Fruit fly (Drosophila melanogaster) whole organism, larva: ENCODE data around the gene CG9550.

Experiments
- noc ChIP-seq: fragments of 200-800 bp; sonication (Bioruptor generic); optimal IDR thresholded peaks from 3 replicates; lab custom pipeline; 2019; ENCODE audit warnings: missing biosample characterization, mild to moderate bottlenecking, missing genetic modification characterization, moderate library complexity

The CG9550 gene

DNA sequence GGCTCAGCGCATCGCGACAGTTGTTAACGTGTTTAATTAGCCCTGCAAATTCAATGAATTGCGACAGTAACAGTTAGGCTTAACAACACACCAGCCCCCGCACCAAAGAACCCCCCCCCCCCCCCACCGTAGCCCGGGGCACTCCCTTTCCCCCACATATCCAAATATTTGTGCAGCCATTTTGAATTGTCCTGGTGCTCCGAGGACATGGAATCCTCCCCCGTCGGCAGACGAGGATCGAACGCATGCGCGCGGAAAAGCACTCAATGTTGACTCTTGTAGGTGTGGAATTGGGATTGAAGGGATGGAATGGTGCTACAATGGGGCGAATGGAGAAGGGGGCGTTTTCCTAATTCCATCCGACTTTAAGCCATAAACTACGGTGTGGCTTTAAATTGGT is 51.1 kb downstream of the CG9550 start:
- TF ChIP-seq noc: no peak
